Fruit fly (Drosophila melanogaster) Kc167 (cell line): Measurements from ENCODE around the gene Fer1HCH.

ENCODE experiments used
- Myc ChIP-seq: fragments of >200 bp; optimal IDR thresholded peaks from 2 replicates; lab custom pipeline; 2017; ENCODE audit warnings: missing external identifiers
- Sin3A ChIP-seq: fragments of >200 bp; optimal IDR thresholded peaks from 2 replicates; lab custom pipeline; 2018; ENCODE audit warnings: missing external identifiers
- h ChIP-seq: fragments of >200 bp; optimal IDR thresholded peaks from 3 replicates; lab custom pipeline; 2018; ENCODE audit warnings: missing external identifiers
- insv ChIP-seq: fragments of >200 bp; optimal IDR thresholded peaks from 3 replicates; lab custom pipeline; 2018; ENCODE audit warnings: missing external identifiers
- psq ChIP-seq: fragments of >200 bp; optimal IDR thresholded peaks from 2 replicates; lab custom pipeline; 2017; ENCODE audit warnings: missing external identifiers
- ttk ChIP-seq: sonication (Bioruptor generic); optimal IDR thresholded peaks from 2 replicates; lab custom pipeline; 2017; ENCODE audit warnings: missing external identifiers

The Fer1HCH gene

dm6 chr3R:30387515-30388178, at the start of gene Fer1HCH, which contains the start of gene Fer2LCH:
Fer1HCH (minus strand) TSS chr3R:30388178.
Fer2LCH (plus strand) TSS chr3R:30387804.
- no peak for TF ChIP-seq psq (lab: Kevin White, UChicago)
- TF ChIP-seq ttk (lab: Kevin White, UChicago): no peak
- TF ChIP-seq Myc (lab: Kevin White, UChicago): no peak
- TF ChIP-seq Sin3A (lab: Kevin White, UChicago): no peak
- no peak for TF ChIP-seq h (lab: Kevin White, UChicago)
- no peak for TF ChIP-seq insv (lab: Kevin White, UChicago)

dm6 chr3R:30431258-30432114, 43.5 kb upstream of the Fer1HCH start, which contains the start of gene CG15534:
CG15534 (plus strand) TSS chr3R:30432064.
- TF ChIP-seq insv (lab: Kevin White, UChicago) (no peak), h (lab: Kevin White, UChicago) (no peak), Sin3A (lab: Kevin White, UChicago) (no peak), ttk (lab: Kevin White, UChicago) (no peak), psq (lab: Kevin White, UChicago) (no peak), Myc (lab: Kevin White, UChicago) (no peak)

dm6 chr3R:30428459-30428858, 40.5 kb upstream of the Fer1HCH start, which contains the start of gene CG15533:
CG15533 (plus strand) TSS chr3R:30428820.
- TF ChIP-seq h (lab: Kevin White, UChicago) (no peak), insv (lab: Kevin White, UChicago) (no peak), ttk (lab: Kevin White, UChicago) (no peak)

- TF ChIP-seq insv (lab: Kevin White, UChicago): no peak
- no peak for TF ChIP-seq psq (lab: Kevin White, UChicago)
- TF ChIP-seq Myc (lab: Kevin White, UChicago): no peak
- TF ChIP-seq ttk (lab: Kevin White, UChicago): no peak
- no peak for TF ChIP-seq h (lab: Kevin White, UChicago)
- TF ChIP-seq Sin3A (lab: Kevin White, UChicago): no peak
Observed at dm6 chr3R:30427805-30428359, 39.9 kb upstream of the Fer1HCH start, which contains the start of gene CG2218. CG2218 (minus strand) TSS chr3R:30428276.

- TF ChIP-seq Myc (lab: Kevin White, UChicago) (no peak), psq (lab: Kevin White, UChicago) (no peak), ttk (lab: Kevin White, UChicago) (no peak), h (lab: Kevin White, UChicago) (no peak), Sin3A (lab: Kevin White, UChicago) (no peak), insv (lab: Kevin White, UChicago) (no peak)
Observed at dm6 chr3R:30426626-30427025, 38.6 kb upstream of the Fer1HCH start.

- TF ChIP-seq Myc (lab: Kevin White, UChicago) (no peak), h (lab: Kevin White, UChicago) (no peak), psq (lab: Kevin White, UChicago) (no peak), insv (lab: Kevin White, UChicago) (no peak), ttk (lab: Kevin White, UChicago) (no peak), Sin3A (lab: Kevin White, UChicago) (no peak)
Observed at dm6 chr3R:30425622-30426021, 37.6 kb upstream of the Fer1HCH start.

- TF ChIP-seq psq (lab: Kevin White, UChicago): no peak
- no peak for TF ChIP-seq Myc (lab: Kevin White, UChicago)
- TF ChIP-seq h (lab: Kevin White, UChicago): no peak
Observed at dm6 chr3R:30424993-30425392, 37.0 kb upstream of the Fer1HCH start, which contains the start of gene CG15536. CG15536 (minus strand) TSS chr3R:30425162.

- no peak for TF ChIP-seq Myc (lab: Kevin White, UChicago)
- no peak for TF ChIP-seq ttk (lab: Kevin White, UChicago)
- no peak for TF ChIP-seq psq (lab: Kevin White, UChicago)
Observed at dm6 chr3R:30423695-30424094, 35.7 kb upstream of the Fer1HCH start, which contains the start of the genes CG15535 and mRpS18C. CG15535 (minus strand) TSS chr3R:30423929. mRpS18C (plus strand) TSS chr3R:30423974.

- TF ChIP-seq insv (lab: Kevin White, UChicago): no peak
- no peak for TF ChIP-seq h (lab: Kevin White, UChicago)
- TF ChIP-seq ttk (lab: Kevin White, UChicago): no peak
- no peak for TF ChIP-seq Myc (lab: Kevin White, UChicago)
- TF ChIP-seq psq (lab: Kevin White, UChicago): no peak
- no peak for TF ChIP-seq Sin3A (lab: Kevin White, UChicago)
Observed at dm6 chr3R:30422871-30423270, 34.9 kb upstream of the Fer1HCH start, which contains the start of the genes CG2217 and CG42740. CG2217 (minus strand) TSS chr3R:30422971. CG42740 (minus strand) TSS chr3R:30422971.

- TF ChIP-seq Sin3A (lab: Kevin White, UChicago) (no peak), ttk (lab: Kevin White, UChicago) (no peak), Myc (lab: Kevin White, UChicago) (no peak), psq (lab: Kevin White, UChicago) (no peak), h (lab: Kevin White, UChicago) (no peak), insv (lab: Kevin White, UChicago) (no peak)
Observed at dm6 chr3R:30419216-30419615, 31.2 kb upstream of the Fer1HCH start.
